Worm (Caenorhabditis elegans) whole organism, late embryonic: ENCODE measurements around the gene srz-13.

ENCODE experiments used
- F13H6.1 ChIP-seq: sonication (generic microtip); optimal IDR thresholded peaks from 2 replicates; lab custom pipeline; 2016; ENCODE audit warnings: missing genetic modification characterization, missing compliant biosample characterization
- K02D7.2 ChIP-seq: sonication (generic microtip); optimal IDR thresholded peaks from 2 replicates; lab custom pipeline; 2017; ENCODE audit warnings: mild to moderate bottlenecking, missing genetic modification characterization, missing compliant biosample characterization
- K09A11.1 ChIP-seq: sonication (generic microtip); optimal IDR thresholded peaks from 2 replicates; lab custom pipeline; 2017; ENCODE audit warnings: antibody characterized with exemption, mild to moderate bottlenecking, missing genetic modification characterization, missing compliant biosample characterization; ENCODE audit not compliant: insufficient read depth
- ahr-1 ChIP-seq: sonication (generic microtip); optimal IDR thresholded peaks from 2 replicates; lab custom pipeline; 2016; ENCODE audit warnings: missing genetic modification characterization, missing compliant biosample characterization
- ama-1 ChIP-seq: fragments of 150-350 bp; optimal IDR thresholded peaks from 2 replicates; lab custom pipeline; 2014
- ceh-14 ChIP-seq: sonication (generic microtip); optimal IDR thresholded peaks from 2 replicates; lab custom pipeline; 2016; ENCODE audit warnings: missing genotype, missing genetic modification characterization, missing compliant biosample characterization
- ceh-22 ChIP-seq: sonication (generic microtip); optimal IDR thresholded peaks from 2 replicates; lab custom pipeline; 2017; ENCODE audit warnings: missing biosample characterization, missing genetic modification characterization
- ceh-24 ChIP-seq: sonication (generic microtip); optimal IDR thresholded peaks from 2 replicates; lab custom pipeline; 2016; ENCODE audit warnings: mild to moderate bottlenecking, missing genetic modification characterization, missing compliant biosample characterization
- ceh-30 ChIP-seq: fragments of 150-350 bp; optimal IDR thresholded peaks from 2 replicates; lab custom pipeline; 2014; ENCODE audit warnings: missing biosample characterization, missing genetic modification characterization
- ceh-34 ChIP-seq: sonication (generic microtip); optimal IDR thresholded peaks from 2 replicates; lab custom pipeline; 2016; ENCODE audit warnings: mild to moderate bottlenecking, missing genetic modification characterization, missing compliant biosample characterization
- ceh-45 ChIP-seq: fragments of 200-800 bp; sonication (Bioruptor generic); IDR thresholded peaks from 2 replicates; pipeline ENCODE4 v1.3.6; 2022; ENCODE audit warnings: missing genetic modification reagents, missing genetic modification characterization, missing compliant biosample characterization
- ceh-9 ChIP-seq: sonication (generic microtip); optimal IDR thresholded peaks from 2 replicates; lab custom pipeline; 2016; ENCODE audit warnings: mild to moderate bottlenecking, missing genetic modification characterization, inconsistent platforms, missing compliant biosample characterization
- elt-2 ChIP-seq: sonication (generic microtip); optimal IDR thresholded peaks from 2 replicates; lab custom pipeline; 2016; ENCODE audit warnings: missing genetic modification reagents, missing genetic modification characterization, missing compliant biosample characterization
- fax-1 ChIP-seq: sonication (generic microtip); optimal IDR thresholded peaks from 2 replicates; lab custom pipeline; 2016; ENCODE audit warnings: missing genotype, missing genetic modification characterization, missing compliant biosample characterization
- fkh-10 ChIP-seq: fragments of 150-350 bp; optimal IDR thresholded peaks from 2 replicates; lab custom pipeline; 2014; ENCODE audit warnings: missing biosample characterization, missing genetic modification reagents, missing genetic modification characterization
- fkh-6 ChIP-seq: sonication (generic microtip); optimal IDR thresholded peaks from 2 replicates; lab custom pipeline; 2016; ENCODE audit warnings: missing genetic modification characterization, missing compliant biosample characterization
- hlh-13 ChIP-seq: fragments of 200-800 bp; sonication (Bioruptor generic); optimal IDR thresholded peaks from 2 replicates; lab custom pipeline; 2018; ENCODE audit warnings: mild to moderate bottlenecking, missing genetic modification characterization, missing compliant biosample characterization
- hlh-15 ChIP-seq: sonication (generic microtip); optimal IDR thresholded peaks from 2 replicates; lab custom pipeline; 2016; ENCODE audit warnings: missing genetic modification characterization, missing compliant biosample characterization
- hlh-30 ChIP-seq: sonication (generic microtip); optimal IDR thresholded peaks from 2 replicates; lab custom pipeline; 2017; ENCODE audit warnings: antibody characterized with exemption, missing genetic modification characterization, missing compliant biosample characterization; ENCODE audit not compliant: insufficient read depth
- hlh-6 ChIP-seq: sonication (generic microtip); optimal IDR thresholded peaks from 2 replicates; lab custom pipeline; 2016; ENCODE audit warnings: missing genotype, missing genetic modification characterization, missing compliant biosample characterization
- hlh-8 ChIP-seq: sonication (generic microtip); optimal IDR thresholded peaks from 2 replicates; lab custom pipeline; 2016; ENCODE audit warnings: missing genotype, missing genetic modification characterization, missing compliant biosample characterization
- lin-11 ChIP-seq: fragments of 200-800 bp; sonication (Bioruptor generic); optimal IDR thresholded peaks from 2 replicates; lab custom pipeline; 2018; ENCODE audit warnings: mild to moderate bottlenecking, missing genetic modification characterization, missing compliant biosample characterization
- madf-2 ChIP-seq: sonication (generic microtip); optimal IDR thresholded peaks from 2 replicates; lab custom pipeline; 2017; ENCODE audit warnings: missing genetic modification characterization, missing compliant biosample characterization
- nhr-11 ChIP-seq: fragments of 150-350 bp; optimal IDR thresholded peaks from 2 replicates; lab custom pipeline; 2014; ENCODE audit warnings: missing biosample characterization, missing genetic modification characterization
- nhr-232 ChIP-seq: sonication (generic microtip); optimal IDR thresholded peaks from 2 replicates; lab custom pipeline; 2016; ENCODE audit warnings: missing genetic modification characterization, missing compliant biosample characterization
- odd-2 ChIP-seq: sonication (generic microtip); optimal IDR thresholded peaks from 2 replicates; lab custom pipeline; 2017; ENCODE audit warnings: antibody characterized with exemption, mild to moderate bottlenecking, missing genetic modification characterization, missing compliant biosample characterization
- pat-9 ChIP-seq: fragments of 200-800 bp; sonication (Bioruptor generic); optimal IDR thresholded peaks from 2 replicates; lab custom pipeline; 2018; ENCODE audit warnings: mild to moderate bottlenecking, missing genetic modification characterization, moderate library complexity, missing compliant biosample characterization
- pha-2 ChIP-seq: sonication (generic microtip); optimal IDR thresholded peaks from 2 replicates; lab custom pipeline; 2017; ENCODE audit warnings: mild to moderate bottlenecking, missing genetic modification characterization, missing compliant biosample characterization
- pqm-1 ChIP-seq: sonication (generic microtip); optimal IDR thresholded peaks from 2 replicates; lab custom pipeline; 2016; ENCODE audit warnings: missing genetic modification characterization, missing compliant biosample characterization
- pros-1 ChIP-seq: fragments of 150-350 bp; optimal IDR thresholded peaks from 2 replicates; lab custom pipeline; 2014; ENCODE audit warnings: missing biosample characterization, missing genetic modification reagents, missing genetic modification characterization
- ref-2 ChIP-seq: sonication (generic microtip); optimal IDR thresholded peaks from 2 replicates; lab custom pipeline; 2016; ENCODE audit warnings: missing genetic modification characterization, missing compliant biosample characterization
- sdc-2 ChIP-seq: sonication (generic microtip); optimal IDR thresholded peaks from 2 replicates; lab custom pipeline; 2016; ENCODE audit warnings: missing genotype, missing genetic modification characterization, missing compliant biosample characterization
- sox-4 ChIP-seq: sonication (generic microtip); optimal IDR thresholded peaks from 2 replicates; lab custom pipeline; 2017; ENCODE audit warnings: mild to moderate bottlenecking, missing genetic modification characterization, inconsistent platforms, missing compliant biosample characterization
- syd-9 ChIP-seq: sonication (generic microtip); optimal IDR thresholded peaks from 2 replicates; lab custom pipeline; 2016; ENCODE audit warnings: mild to moderate bottlenecking, missing genetic modification characterization, moderate library complexity, missing compliant biosample characterization
- tbx-7 ChIP-seq: sonication (generic microtip); optimal IDR thresholded peaks from 2 replicates; lab custom pipeline; 2016; ENCODE audit warnings: missing genotype, missing genetic modification characterization, missing compliant biosample characterization
- ttx-3 ChIP-seq: sonication (generic microtip); optimal IDR thresholded peaks from 2 replicates; lab custom pipeline; 2016; ENCODE audit warnings: missing genetic modification reagents, missing genetic modification characterization, missing compliant biosample characterization
- unc-42 ChIP-seq: sonication (generic microtip); optimal IDR thresholded peaks from 2 replicates; lab custom pipeline; 2016; ENCODE audit warnings: missing genotype, missing genetic modification characterization, missing compliant biosample characterization
- zip-5 ChIP-seq: sonication (generic microtip); optimal IDR thresholded peaks from 2 replicates; lab custom pipeline; 2016; ENCODE audit warnings: missing genetic modification characterization, missing compliant biosample characterization

The srz-13 gene

ce11 chrV:16162124-16162735, 20.0 kb upstream of the srz-13 start, which contains the start of the genes str-109 and F10A3.11:
Gene str-109 (minus strand): TSS chrV:16162224.
Gene F10A3.11 (plus strand): TSS chrV:16162685.
- TF ChIP-seq fax-1 (tag; lab: Kevin White, UChicago) (no peak), zip-5 (tag; lab: Kevin White, UChicago) (no peak), fkh-6 (tag; lab: Kevin White, UChicago) (no peak), ceh-24 (no peak), sdc-2 (no peak), tbx-7 (tag; lab: Kevin White, UChicago) (no peak), elt-2 (no peak), F13H6.1 (tag; lab: Kevin White, UChicago) (no peak), sox-4 (no peak)

DNA sequence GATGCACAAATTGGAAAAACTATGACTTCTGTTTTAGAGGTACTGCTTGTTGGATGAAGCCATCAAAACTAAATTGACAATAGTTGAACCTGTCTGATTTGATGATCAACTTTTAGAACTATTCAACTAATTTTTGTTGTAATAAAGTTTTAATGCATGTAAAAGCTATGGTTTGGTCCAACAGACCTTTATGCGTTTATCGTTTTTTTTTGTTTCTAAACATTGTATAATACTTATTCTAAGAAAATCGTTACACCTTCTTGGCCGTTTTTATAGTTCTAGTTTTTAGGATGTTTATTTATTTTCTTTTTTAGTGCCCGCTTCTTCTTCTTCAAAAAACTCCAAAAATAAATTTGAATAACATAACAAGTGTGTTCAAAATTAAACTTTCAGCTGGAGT, 18.5 kb upstream of the srz-13 start, which contains the start of gene F10A3.12:
Gene F10A3.12 (plus strand): TSS at position 301 of the 400 bp plus-strand sequence.
- TF ChIP-seq ceh-45 (GFP tag; lab: Robert Waterston, UW) (no peak), pat-9 (tag; lab: Kevin White, UChicago) (no peak), ceh-30 (tag; lab: Kevin White, UChicago) (no peak), ceh-34 (tag; lab: Kevin White, UChicago) (no peak), fkh-10 (GFP tag; lab: Kevin White, UChicago) (no peak), hlh-6 (no peak)

ce11 chrV:16165936-16166335, 16.3 kb upstream of the srz-13 start, which contains the start of gene str-108:
Gene str-108 (plus strand): TSS chrV:16166236.
- no peak for TF ChIP-seq fax-1 (tag; lab: Kevin White, UChicago)

- no peak for TF ChIP-seq hlh-30 (tag; lab: Kevin White, UChicago)
- TF ChIP-seq K09A11.1: no peak
- TF ChIP-seq sdc-2: no peak
- TF ChIP-seq ref-2 (tag; lab: Kevin White, UChicago): no peak
- TF ChIP-seq nhr-11: no peak
- TF ChIP-seq hlh-8: no peak
- no peak for TF ChIP-seq hlh-15 (tag; lab: Kevin White, UChicago)
- no peak for TF ChIP-seq unc-42 (tag; lab: Kevin White, UChicago)
- TF ChIP-seq K02D7.2 (tag; lab: Kevin White, UChicago): no peak
- TF ChIP-seq tbx-7 (tag; lab: Kevin White, UChicago): no peak
- no peak for TF ChIP-seq syd-9 (tag; lab: Kevin White, UChicago)
- no peak for TF ChIP-seq ama-1 (lab: Kevin White, UChicago)
- TF ChIP-seq pqm-1: no peak
- TF ChIP-seq ceh-34 (tag; lab: Kevin White, UChicago): no peak
- TF ChIP-seq fkh-6 (tag; lab: Kevin White, UChicago): no peak
- no peak for TF ChIP-seq zip-5 (tag; lab: Kevin White, UChicago)
- no peak for TF ChIP-seq hlh-13 (GFP tag; lab: Kevin White, UChicago)
Observed at ce11 chrV:16169026-16169425, 13.2 kb upstream of the srz-13 start, which contains the start of gene str-111. Gene str-111 (minus strand): TSS chrV:16169126.

DNA sequence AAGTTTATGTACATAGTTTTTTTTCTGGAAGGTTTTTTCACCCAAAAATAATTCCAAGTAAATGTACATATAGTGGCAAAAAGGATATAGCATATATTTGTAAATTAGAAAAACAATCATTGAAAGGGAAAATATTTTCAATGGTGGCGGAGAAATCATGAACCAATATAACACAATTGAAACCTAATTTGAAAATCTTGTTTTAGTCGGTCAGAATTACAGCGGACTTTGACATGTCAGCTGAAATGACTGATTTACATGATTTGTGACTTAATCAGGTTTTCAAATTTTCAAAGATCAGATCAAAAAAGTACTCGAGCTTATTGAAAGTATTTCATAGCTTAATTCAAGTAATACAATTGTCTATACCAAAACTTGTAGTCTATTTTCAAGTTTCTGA, 10.5 kb upstream of the srz-13 start, which contains the start of gene K05D4.9:
Gene K05D4.9 (minus strand): TSS at position 101 of the 400 bp plus-strand sequence.
- no peak for TF ChIP-seq nhr-232
- TF ChIP-seq sox-4: no peak
- no peak for TF ChIP-seq ttx-3 (tag; lab: Kevin White, UChicago)
- TF ChIP-seq ceh-22 (tag; lab: Kevin White, UChicago): no peak
- TF ChIP-seq odd-2 (tag; lab: Kevin White, UChicago): no peak
- TF ChIP-seq madf-2: no peak
- TF ChIP-seq hlh-30 (tag; lab: Kevin White, UChicago): no peak
- TF ChIP-seq pqm-1: no peak
- no peak for TF ChIP-seq lin-11
- TF ChIP-seq pha-2 (tag; lab: Kevin White, UChicago): no peak
- no peak for TF ChIP-seq hlh-15 (tag; lab: Kevin White, UChicago)
- TF ChIP-seq pros-1 (tag; lab: Kevin White, UChicago): no peak
- no peak for TF ChIP-seq ahr-1
- TF ChIP-seq zip-5 (tag; lab: Kevin White, UChicago): no peak
- TF ChIP-seq ceh-9 (tag; lab: Kevin White, UChicago): no peak
- no peak for TF ChIP-seq ceh-14 (tag; lab: Kevin White, UChicago)
- TF ChIP-seq syd-9 (tag; lab: Kevin White, UChicago): no peak
